Worm (Caenorhabditis elegans) whole organism, L1 larva: Measurements from ENCODE around the gene cct-6.

ENCODE experiments used
- elt-2 ChIP-seq: sonication (generic microtip); optimal IDR thresholded peaks from 2 replicates; lab custom pipeline; 2016; ENCODE audit warnings: missing genetic modification characterization, mild to moderate bottlenecking, inconsistent platforms, missing compliant biosample characterization, missing genetic modification reagents
- fkh-8 ChIP-seq: sonication (generic microtip); optimal IDR thresholded peaks from 2 replicates; lab custom pipeline; 2016; ENCODE audit warnings: mild to moderate bottlenecking, missing genetic modification characterization, missing compliant biosample characterization
- fos-1 ChIP-seq: fragments of 150-350 bp; optimal IDR thresholded peaks from 2 replicates; lab custom pipeline; 2014; ENCODE audit warnings: missing biosample characterization, missing genetic modification characterization
- grh-1 ChIP-seq: fragments of 200-800 bp; sonication (Bioruptor generic); IDR thresholded peaks from 2 replicates; pipeline ENCODE4 v1.3.6; 2022; ENCODE audit warnings: missing genetic modification reagents, missing genetic modification characterization, missing compliant biosample characterization
- mdl-1 ChIP-seq, 2 experiments: fragments of 150-350 bp; optimal IDR thresholded peaks; 2 replicates each; lab custom pipeline; 2014 to 2017; ENCODE audit warnings: missing biosample characterization in 2 of 2, missing genetic modification characterization in 2 of 2, inconsistent platforms in 1 of 2
- nhr-11 ChIP-seq: fragments of 150-350 bp; optimal IDR thresholded peaks from 2 replicates; lab custom pipeline; 2014; ENCODE audit warnings: missing biosample characterization, missing genetic modification characterization
- nhr-12 ChIP-seq: sonication (generic microtip); optimal IDR thresholded peaks from 2 replicates; lab custom pipeline; 2017; ENCODE audit warnings: missing biosample characterization, missing genetic modification characterization
- zag-1 ChIP-seq: fragments of 150-350 bp; optimal IDR thresholded peaks from 2 replicates; lab custom pipeline; 2014; ENCODE audit warnings: missing biosample characterization, missing genetic modification characterization

- TF ChIP-seq grh-1 (GFP tag; lab: Robert Waterston, UW), result no peak
- no peak for TF ChIP-seq fkh-8 (tag; lab: Kevin White, UChicago)
- TF ChIP-seq nhr-12 (tag; lab: Kevin White, UChicago), result no peak
- TF ChIP-seq nhr-11 (tag; lab: Kevin White, UChicago), result no peak
- no peak for TF ChIP-seq mdl-1 (tag; optimal IDR thresholded peaks at IDR 0.05; lab: Kevin White, UChicago)
- no peak for TF ChIP-seq zag-1
- TF ChIP-seq elt-2 (tag; lab: Kevin White, UChicago), result no peak
- no peak for TF ChIP-seq fos-1 (tag; lab: Kevin White, UChicago)
These were observed 19.4 kb upstream of the cct-6 start for ce11 chrIII:5874664-5875417.
